Worm (Caenorhabditis elegans): ENCODE data around the gene skr-14.

ce11 chrV:4416710-4417109 lies 4.7 kb downstream of the skr-14 start, which contains the start of gene Y47D7A.18:
- no peak for TF ChIP-seq ztf-11 (tag; optimal IDR thresholded peaks at IDR 0.05)
- no peak for TF ChIP-seq snpc-4 (tag; optimal IDR thresholded peaks at IDR 0.05)
- TF ChIP-seq fkh-10 (GFP tag; optimal IDR thresholded peaks at IDR 0.05): no peak
- no peak for TF ChIP-seq nhr-77 (tag; optimal IDR thresholded peaks at IDR 0.05)
- TF ChIP-seq mep-1 (tag; optimal IDR thresholded peaks at IDR 0.05): no peak
- no peak for TF ChIP-seq lin-39 (tag; optimal IDR thresholded peaks at IDR 0.05)
- TF ChIP-seq nhr-12 (tag; optimal IDR thresholded peaks at IDR 0.05): no peak
- TF ChIP-seq sptf-1 (tag; optimal IDR thresholded peaks at IDR 0.05): no peak
- TF ChIP-seq grh-1 (GFP tag; IDR thresholded peaks at IDR 0.05): no peak
- no peak for TF ChIP-seq ces-1 (GFP tag; optimal IDR thresholded peaks at IDR 0.05)
- no peak for TF ChIP-seq pag-3 (tag; optimal IDR thresholded peaks at IDR 0.05; ENCODE audit: borderline replicate concordance, insufficient read depth)

Data from whole organism, L1 larva.